Worm (Caenorhabditis elegans): ENCODE measurements around the gene dhs-25.

The dhs-25 gene

ce11 chrX:1523272-1523671 is 36.9 kb downstream of the dhs-25 start:
- TF ChIP-seq nhr-21 (tag; optimal IDR thresholded peaks at IDR 0.05): no peak
- no peak for TF ChIP-seq blmp-1 (tag; optimal IDR thresholded peaks at IDR 0.05; ENCODE audit: insufficient read depth)
- TF ChIP-seq snpc-4 (tag; optimal IDR thresholded peaks at IDR 0.05): no peak
- TF ChIP-seq nhr-237 (tag; optimal IDR thresholded peaks at IDR 0.05): no peak
- TF ChIP-seq gmeb-1 (tag; optimal IDR thresholded peaks at IDR 0.05): no peak
- TF ChIP-seq alr-1 (tag; optimal IDR thresholded peaks at IDR 0.05): no peak
- no peak for TF ChIP-seq ZK546.5 (tag; optimal IDR thresholded peaks at IDR 0.05)
- TF ChIP-seq ceh-16 (tag; optimal IDR thresholded peaks at IDR 0.05): no peak
- no peak for TF ChIP-seq nhr-12 (tag; optimal IDR thresholded peaks at IDR 0.05)
- TF ChIP-seq sma-3 (GFP tag; optimal IDR thresholded peaks at IDR 0.05): no peak
- no peak for TF ChIP-seq nhr-25 (tag; optimal IDR thresholded peaks at IDR 0.05)
- TF ChIP-seq zag-1 (tag; optimal IDR thresholded peaks at IDR 0.05): no peak
- no peak for TF ChIP-seq mab-5 (tag; optimal IDR thresholded peaks at IDR 0.05)

- TF ChIP-seq dmd-4 (tag; optimal IDR thresholded peaks at IDR 0.05) (no peak), sem-4 (tag; optimal IDR thresholded peaks at IDR 0.05) (peak; percentile 68), nhr-23 (tag; optimal IDR thresholded peaks at IDR 0.05) (no peak), aly-2 (tag; optimal IDR thresholded peaks at IDR 0.05) (no peak), nhr-12 (tag; optimal IDR thresholded peaks at IDR 0.05) (no peak), unc-62 (GFP tag; optimal IDR thresholded peaks at IDR 0.05) (no peak), C34F6.9 (tag; optimal IDR thresholded peaks at IDR 0.05) (peak; percentile 63), nhr-21 (tag; optimal IDR thresholded peaks at IDR 0.05) (no peak), zag-1 (tag; optimal IDR thresholded peaks at IDR 0.05) (no peak), nhr-77 (tag; optimal IDR thresholded peaks at IDR 0.05) (no peak), R02D3.7 (tag; optimal IDR thresholded peaks at IDR 0.05) (no peak), mdl-1 (tag; optimal IDR thresholded peaks at IDR 0.05) (peak in 1 of 2 experiments; percentile 31), sma-9 (GFP tag; optimal IDR thresholded peaks at IDR 0.05) (peak; percentile 75), sma-9 (tag; optimal IDR thresholded peaks at IDR 0.05) (no peak), ztf-1 (GFP tag; conservative IDR thresholded peaks at IDR 0.05) (no peak), mbf-1 (tag; optimal IDR thresholded peaks at IDR 0.05) (no peak), nhr-25 (tag; optimal IDR thresholded peaks at IDR 0.05) (peak; percentile 40), Y55F3AM.14 (GFP tag; optimal IDR thresholded peaks at IDR 0.05) (no peak), crh-2 (tag; optimal IDR thresholded peaks at IDR 0.05) (peak; percentile 51), fos-1 (tag; optimal IDR thresholded peaks at IDR 0.05) (peak; percentile 77), nhr-10 (tag; optimal IDR thresholded peaks at IDR 0.05) (no peak), nhr-129 (tag; optimal IDR thresholded peaks at IDR 0.05) (peak; percentile 55), elt-3 (tag; optimal IDR thresholded peaks at IDR 0.05) (no peak), lin-13 (GFP tag; optimal IDR thresholded peaks at IDR 0.05) (no peak), unc-39 (tag; optimal IDR thresholded peaks at IDR 0.05) (no peak), egl-27 (tag; optimal IDR thresholded peaks at IDR 0.05) (peak; percentile 29), alr-1 (tag; optimal IDR thresholded peaks at IDR 0.05) (no peak), gmeb-1 (tag; optimal IDR thresholded peaks at IDR 0.05) (no peak), F13H6.1 (tag; optimal IDR thresholded peaks at IDR 0.05) (peak; percentile 70), nhr-11 (tag; optimal IDR thresholded peaks at IDR 0.05) (no peak), lsy-2 (tag; optimal IDR thresholded peaks at IDR 0.05) (peak; percentile 14 to 56), unc-55 (GFP tag; optimal IDR thresholded peaks at IDR 0.05) (peak; percentile 66), ceh-82 (tag; optimal IDR thresholded peaks at IDR 0.05) (no peak), lin-39 (tag; optimal IDR thresholded peaks at IDR 0.05) (no peak), ama-1 (optimal IDR thresholded peaks at IDR 0.05) (no peak), sma-3 (GFP tag; optimal IDR thresholded peaks at IDR 0.05) (no peak), snpc-4 (tag; optimal IDR thresholded peaks at IDR 0.05) (peak; percentile 41), blmp-1 (tag; optimal IDR thresholded peaks at IDR 0.05; ENCODE audit: insufficient read depth) (no peak), skn-1 (tag; optimal IDR thresholded peaks at IDR 0.05) (no peak), mab-5 (tag; optimal IDR thresholded peaks at IDR 0.05) (peak; percentile 22)
Observed at ce11 chrX:1524559-1524958, 38.2 kb downstream of the dhs-25 start.
